Worm (Caenorhabditis elegans): ENCODE results near the gene noah-2.

DNA sequence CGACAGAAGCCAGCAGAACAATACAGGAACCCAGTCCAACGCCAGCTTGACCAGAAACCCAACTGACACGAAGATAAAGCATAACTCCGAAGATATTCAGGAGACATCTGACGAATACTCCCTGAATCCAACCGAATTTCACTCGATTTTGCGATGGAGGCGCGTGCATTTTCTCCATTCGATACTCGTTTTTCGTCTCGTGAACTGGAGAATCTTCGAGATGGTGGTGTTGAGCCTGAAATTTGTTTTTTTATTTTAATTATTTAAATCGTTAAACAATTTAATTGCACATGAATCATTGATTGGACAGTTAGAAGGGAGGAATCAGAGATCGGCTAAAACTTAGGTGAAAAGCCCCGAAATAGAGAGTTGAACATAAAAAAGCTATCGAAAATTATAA is 23.3 kb downstream of the noah-2 start:
- TF ChIP-seq dpl-1 (GFP tag; optimal IDR thresholded peaks at IDR 0.05) (no peak), nhr-179 (tag; optimal IDR thresholded peaks at IDR 0.05) (no peak), ama-1 (optimal IDR thresholded peaks at IDR 0.05) (no peak), ama-1 (GFP tag; optimal IDR thresholded peaks at IDR 0.05) (no peak), F55B11.4 (tag; optimal IDR thresholded peaks at IDR 0.05; ENCODE audit: borderline replicate concordance, insufficient read depth) (no peak), die-1 (tag; optimal IDR thresholded peaks at IDR 0.05) (no peak), unc-130 (GFP tag; optimal IDR thresholded peaks at IDR 0.05) (no peak), mes-4 (tag; optimal IDR thresholded peaks at IDR 0.05) (no peak)

Measured in whole organism, young adult.